Fruit fly (Drosophila melanogaster) whole organism, embryonic: ENCODE results near the gene phtm.

Experiments
- BEAF-32 ChIP-seq: fragments of 200-800 bp; sonication (Bioruptor generic); optimal IDR thresholded peaks from 3 replicates; lab custom pipeline; 2017; ENCODE audit warnings: missing biosample characterization, missing genetic modification characterization, mild to moderate bottlenecking, moderate library complexity, missing genetic modification reagents
- CG10267 ChIP-seq: fragments of 200-800 bp; sonication (Bioruptor generic); optimal IDR thresholded peaks from 2 replicates; lab custom pipeline; 2018; ENCODE audit warnings: missing biosample characterization, mild to moderate bottlenecking, missing genetic modification characterization, moderate library complexity
- CG12155 ChIP-seq: fragments of 200-800 bp; sonication (Bioruptor generic); optimal IDR thresholded peaks from 3 replicates; lab custom pipeline; 2016; ENCODE audit warnings: missing biosample characterization, missing genetic modification characterization
- CG12659 ChIP-seq: fragments of 200-800 bp; sonication (Bioruptor generic); optimal IDR thresholded peaks from 3 replicates; lab custom pipeline; 2017; ENCODE audit warnings: mild to moderate bottlenecking, missing biosample characterization, missing genetic modification reagents, missing genetic modification characterization
- CG14441 ChIP-seq: fragments of 200-800 bp; sonication (Bioruptor generic); IDR thresholded peaks from 2 replicates; pipeline ENCODE4 v1.3.6; 2022; ENCODE audit warnings: missing biosample characterization, missing genetic modification characterization
- CG15514 ChIP-seq: fragments of 200-800 bp; sonication (Bioruptor generic); optimal IDR thresholded peaks from 3 replicates; lab custom pipeline; 2017; ENCODE audit warnings: missing biosample characterization, missing genetic modification characterization, mild to moderate bottlenecking, moderate library complexity, missing genetic modification reagents
- CG15696 ChIP-seq: fragments of 200-800 bp; sonication (Bioruptor generic); optimal IDR thresholded peaks from 2 replicates; lab custom pipeline; 2019; ENCODE audit warnings: missing biosample characterization, mild to moderate bottlenecking, missing genetic modification characterization, moderate library complexity
- CG16813 ChIP-seq: fragments of 200-800 bp; sonication (Bioruptor generic); IDR thresholded peaks from 3 replicates; pipeline ENCODE4 v1.3.6; 2022; ENCODE audit warnings: missing biosample characterization, missing genetic modification characterization; ENCODE audit not compliant: partially characterized antibody
- CG2116 ChIP-seq: fragments of 200-800 bp; sonication (Bioruptor generic); optimal IDR thresholded peaks from 3 replicates; lab custom pipeline; 2018; ENCODE audit warnings: missing biosample characterization, mild to moderate bottlenecking, missing genetic modification characterization
- CG3281 ChIP-seq: fragments of 200-800 bp; sonication (Bioruptor generic); optimal IDR thresholded peaks from 3 replicates; lab custom pipeline; 2017; ENCODE audit warnings: missing biosample characterization, mild to moderate bottlenecking, missing genetic modification characterization
- CG34224 ChIP-seq: fragments of 200-800 bp; sonication (Bioruptor generic); IDR thresholded peaks from 3 replicates; pipeline ENCODE4 v1.3.6; 2022; ENCODE audit warnings: missing biosample characterization, missing genetic modification characterization; ENCODE audit not compliant: partially characterized antibody
- CG4617 ChIP-seq: fragments of 200-800 bp; sonication (Bioruptor generic); optimal IDR thresholded peaks from 3 replicates; lab custom pipeline; 2016; ENCODE audit warnings: missing biosample characterization, missing genetic modification characterization, borderline replicate concordance
- CG6254 ChIP-seq: fragments of 200-800 bp; sonication (Bioruptor generic); optimal IDR thresholded peaks from 3 replicates; lab custom pipeline; 2017; ENCODE audit warnings: mild to moderate bottlenecking, missing biosample characterization, missing genetic modification reagents, missing genetic modification characterization
- CG6272 ChIP-seq: fragments of 200-800 bp; sonication (Bioruptor generic); IDR thresholded peaks from 2 replicates; pipeline ENCODE4 v1.3.6; 2022; ENCODE audit warnings: missing biosample characterization, missing genetic modification characterization
- CG6654 ChIP-seq: fragments of 200-800 bp; sonication (Bioruptor generic); optimal IDR thresholded peaks from 2 replicates; lab custom pipeline; 2017; ENCODE audit warnings: missing biosample characterization, mild to moderate bottlenecking, missing genetic modification characterization
- CG9727 ChIP-seq: fragments of 200-800 bp; sonication (Bioruptor generic); optimal IDR thresholded peaks from 3 replicates; lab custom pipeline; 2017; ENCODE audit warnings: missing biosample characterization, mild to moderate bottlenecking, missing genetic modification characterization
- CG9797 ChIP-seq: fragments of 200-800 bp; sonication (Bioruptor generic); optimal IDR thresholded peaks from 3 replicates; lab custom pipeline; 2018; ENCODE audit warnings: missing biosample characterization, mild to moderate bottlenecking, missing genetic modification characterization
- CoRest ChIP-seq: fragments of 200-800 bp; sonication (Bioruptor generic); optimal IDR thresholded peaks from 3 replicates; lab custom pipeline; 2018; ENCODE audit warnings: missing biosample characterization, mild to moderate bottlenecking, missing genetic modification characterization, moderate library complexity
- E2f2 ChIP-seq: fragments of 200-800 bp; sonication (Bioruptor generic); IDR thresholded peaks from 2 replicates; pipeline ENCODE4 v1.3.6; 2022; ENCODE audit warnings: missing biosample characterization, missing genetic modification characterization
- Ets97D ChIP-seq: fragments of 200-800 bp; sonication (Bioruptor generic); optimal IDR thresholded peaks from 3 replicates; lab custom pipeline; 2016; ENCODE audit warnings: missing biosample characterization, missing genetic modification characterization
- H2.0 ChIP-seq: fragments of 200-800 bp; sonication (Bioruptor generic); IDR thresholded peaks from 2 replicates; pipeline ENCODE4 v1.3.6; 2022; ENCODE audit warnings: missing biosample characterization, missing genetic modification characterization
- Hmr ChIP-seq: fragments of 200-800 bp; sonication (Bioruptor generic); optimal IDR thresholded peaks from 3 replicates; lab custom pipeline; 2017; ENCODE audit warnings: mild to moderate bottlenecking, missing biosample characterization, missing genetic modification reagents, missing genetic modification characterization
- Hr3 ChIP-seq: fragments of 200-800 bp; sonication (Bioruptor generic); optimal IDR thresholded peaks from 3 replicates; lab custom pipeline; 2016; ENCODE audit warnings: missing biosample characterization, missing genetic modification characterization
- Hr39 ChIP-seq: fragments of >200 bp; optimal IDR thresholded peaks from 2 replicates; lab custom pipeline; 2017
- Lpt ChIP-seq: fragments of >200 bp; optimal IDR thresholded peaks from 2 replicates; lab custom pipeline; 2018; ENCODE audit warnings: missing biosample characterization, missing genetic modification characterization
- Scr ChIP-seq: fragments of 200-800 bp; sonication (Bioruptor generic); IDR thresholded peaks from 2 replicates; pipeline ENCODE4 v1.3.6; 2022; ENCODE audit warnings: missing biosample characterization, missing genetic modification characterization; ENCODE audit not compliant: partially characterized antibody
- Sin3A ChIP-seq: fragments of >200 bp; optimal IDR thresholded peaks from 2 replicates; lab custom pipeline; 2018
- Sox102F ChIP-seq: fragments of 200-800 bp; sonication (Bioruptor generic); optimal IDR thresholded peaks from 2 replicates; lab custom pipeline; 2018; ENCODE audit warnings: missing biosample characterization, mild to moderate bottlenecking, missing genetic modification characterization, moderate library complexity
- Xbp1 ChIP-seq: fragments of 200-800 bp; sonication (Bioruptor generic); optimal IDR thresholded peaks from 3 replicates; lab custom pipeline; 2016; ENCODE audit warnings: missing biosample characterization, mild to moderate bottlenecking, missing genetic modification characterization
- YL-1 ChIP-seq: fragments of 200-800 bp; sonication (Bioruptor generic); optimal IDR thresholded peaks from 3 replicates; lab custom pipeline; 2017; ENCODE audit warnings: missing biosample characterization, mild to moderate bottlenecking, missing genetic modification characterization
- amos ChIP-seq: fragments of 200-800 bp; sonication (Bioruptor generic); IDR thresholded peaks from 2 replicates; pipeline ENCODE4 v1.3.6; 2022; ENCODE audit warnings: missing biosample characterization, missing genetic modification characterization; ENCODE audit not compliant: partially characterized antibody
- ara ChIP-seq: fragments of 200-800 bp; sonication (Bioruptor generic); IDR thresholded peaks from 2 replicates; pipeline ENCODE4 v1.3.6; 2022; ENCODE audit warnings: missing biosample characterization, missing genetic modification characterization
- ewg ChIP-seq: fragments of 200-800 bp; sonication (Bioruptor generic); optimal IDR thresholded peaks from 3 replicates; lab custom pipeline; 2017; ENCODE audit warnings: mild to moderate bottlenecking, missing biosample characterization, missing genetic modification reagents, missing genetic modification characterization
- gcm ChIP-seq: fragments of 200-800 bp; sonication (Bioruptor generic); optimal IDR thresholded peaks from 2 replicates; lab custom pipeline; 2019; ENCODE audit warnings: missing biosample characterization, mild to moderate bottlenecking, missing genetic modification characterization, moderate library complexity
- hb ChIP-seq: fragments of 200-800 bp; sonication (Bioruptor generic); IDR thresholded peaks from 3 replicates; pipeline ENCODE4 v1.3.6; 2022; ENCODE audit warnings: missing biosample characterization, missing genetic modification characterization; ENCODE audit not compliant: partially characterized antibody
- jigr1 ChIP-seq: fragments of 200-800 bp; sonication (Bioruptor generic); IDR thresholded peaks from 3 replicates; pipeline ENCODE4 v1.3.6; 2022; ENCODE audit warnings: missing biosample characterization, missing genetic modification characterization
- lbe ChIP-seq: fragments of 200-800 bp; sonication (Bioruptor generic); optimal IDR thresholded peaks from 2 replicates; lab custom pipeline; 2016; ENCODE audit warnings: missing biosample characterization, mild to moderate bottlenecking, missing genetic modification characterization
- maf-S ChIP-seq: fragments of 200-800 bp; sonication (Bioruptor generic); optimal IDR thresholded peaks from 2 replicates; lab custom pipeline; 2016; ENCODE audit warnings: missing biosample characterization, missing genetic modification characterization
- nom ChIP-seq: fragments of 200-800 bp; sonication (Bioruptor generic); optimal IDR thresholded peaks from 2 replicates; lab custom pipeline; 2017; ENCODE audit warnings: missing biosample characterization, missing genetic modification characterization, mild to moderate bottlenecking, moderate library complexity, missing genetic modification reagents
- oc ChIP-seq: fragments of 200-800 bp; sonication (Bioruptor generic); optimal IDR thresholded peaks from 2 replicates; lab custom pipeline; 2018; ENCODE audit warnings: missing biosample characterization, mild to moderate bottlenecking, missing genetic modification characterization, moderate library complexity
- pho ChIP-seq: fragments of 200-800 bp; sonication (Bioruptor generic); optimal IDR thresholded peaks from 2 replicates; lab custom pipeline; 2016; ENCODE audit warnings: missing biosample characterization, missing genetic modification characterization
- pita ChIP-seq: fragments of 200-800 bp; sonication (Bioruptor generic); optimal IDR thresholded peaks from 2 replicates; lab custom pipeline; 2017; ENCODE audit warnings: missing biosample characterization, mild to moderate bottlenecking, missing genetic modification characterization
- pros ChIP-seq: fragments of 200-800 bp; sonication (Bioruptor generic); optimal IDR thresholded peaks from 3 replicates; lab custom pipeline; 2019; ENCODE audit warnings: missing biosample characterization, mild to moderate bottlenecking, missing genetic modification characterization, moderate library complexity
- ranshi ChIP-seq: fragments of 200-800 bp; sonication (Bioruptor generic); IDR thresholded peaks from 2 replicates; pipeline ENCODE4 v1.3.6; 2022; ENCODE audit warnings: missing biosample characterization, missing genetic modification characterization
- schlank ChIP-seq: fragments of 200-800 bp; sonication (Bioruptor generic); optimal IDR thresholded peaks from 2 replicates; lab custom pipeline; 2018; ENCODE audit warnings: missing biosample characterization, mild to moderate bottlenecking, missing genetic modification characterization
- stwl ChIP-seq: fragments of 200-800 bp; sonication (Bioruptor generic); optimal IDR thresholded peaks from 3 replicates; lab custom pipeline; 2018; ENCODE audit warnings: missing biosample characterization, mild to moderate bottlenecking, missing genetic modification characterization, moderate library complexity
- vnd ChIP-seq: fragments of 200-800 bp; sonication (Bioruptor generic); IDR thresholded peaks from 3 replicates; pipeline ENCODE4 v1.3.6; 2022; ENCODE audit warnings: missing biosample characterization, missing genetic modification characterization; ENCODE audit not compliant: partially characterized antibody
- zen ChIP-seq: fragments of 200-800 bp; sonication (Bioruptor generic); optimal IDR thresholded peaks from 3 replicates; lab custom pipeline; 2018; ENCODE audit warnings: missing biosample characterization, mild to moderate bottlenecking, missing genetic modification characterization, moderate library complexity
- zen2 ChIP-seq: fragments of 200-800 bp; sonication (Bioruptor generic); IDR thresholded peaks from 3 replicates; pipeline ENCODE4 v1.3.6; 2022; ENCODE audit warnings: missing biosample characterization, missing genetic modification characterization; ENCODE audit not compliant: partially characterized antibody

The phtm gene

dm6 chrX:18650252-18650651, 35.3 kb upstream of the phtm start, which contains the start of gene Hou (continued):
- TF ChIP-seq hb (GFP tag; lab: Robert Waterston, UW) (no peak), CG3281 (GFP tag; lab: Kevin White, UChicago) (no peak), CG2116 (peak; percentile 22), Sin3A (lab: Kevin White, UChicago) (peak; percentile 21), YL-1 (peak; percentile 65), oc (no peak), CG6654 (no peak), CG15696 (tag; lab: Kevin White, UChicago) (no peak), schlank (tag; lab: Kevin White, UChicago) (no peak), Hr39 (lab: Kevin White, UChicago) (no peak), ranshi (GFP tag; lab: Robert Waterston, UW) (no peak), zen2 (GFP tag; lab: Robert Waterston, UW) (peak; percentile 19; the same call in 2 of the 3 replicates)
- TF ChIP-seq, all 482 proteins: peak for 52

- no peak for TF ChIP-seq pho
- TF ChIP-seq lbe (GFP tag; lab: Kevin White, UChicago): no peak
- peak; percentile 82 for TF ChIP-seq amos
- TF ChIP-seq ara (GFP tag; lab: Robert Waterston, UW): no peak
- TF ChIP-seq CG2116: peak; percentile 78
- peak; percentile 45 for TF ChIP-seq CG10267 (tag; lab: Kevin White, UChicago)
- no peak for TF ChIP-seq jigr1 (GFP tag; lab: Robert Waterston, UW)
- peak; percentile 71 for TF ChIP-seq CG9797 (GFP tag; lab: Kevin White, UChicago)
- no peak for TF ChIP-seq Hr3
- no peak for TF ChIP-seq maf-S
- TF ChIP-seq vnd (GFP tag; lab: Robert Waterston, UW): peak; percentile 52; the same call in 1 of the 3 replicates
- TF ChIP-seq CG12155 (GFP tag; lab: Kevin White, UChicago): no peak
- no peak for TF ChIP-seq H2.0 (GFP tag; lab: Robert Waterston, UW)
- peak; percentile 86 for TF ChIP-seq E2f2 (GFP tag; lab: Robert Waterston, UW)
- no peak for TF ChIP-seq CG6254 (GFP tag; lab: Kevin White, UChicago)
- TF ChIP-seq Ets97D (GFP tag; lab: Kevin White, UChicago): peak; percentile 30
- no peak for TF ChIP-seq CG6272 (GFP tag; lab: Robert Waterston, UW)
- TF ChIP-seq Lpt (GFP tag; lab: Kevin White, UChicago): no peak
- no peak for TF ChIP-seq nom (GFP tag; lab: Kevin White, UChicago)
- TF ChIP-seq CG12659: peak; percentile 19
- no peak for TF ChIP-seq gcm (GFP tag; lab: Kevin White, UChicago)
- no peak for TF ChIP-seq Sox102F (GFP tag; lab: Kevin White, UChicago)
- TF ChIP-seq CG34224 (GFP tag; lab: Robert Waterston, UW): peak; percentile 53; the same call in 2 of the 3 replicates
- peak; percentile 25 for TF ChIP-seq ewg
- TF ChIP-seq Hmr (GFP tag; lab: Kevin White, UChicago): peak; percentile 1
- TF ChIP-seq CoRest (tag; lab: Kevin White, UChicago): peak; percentile 1
- TF ChIP-seq CG9727 (GFP tag; lab: Kevin White, UChicago): no peak
- no peak for TF ChIP-seq CG14441 (GFP tag; lab: Robert Waterston, UW)
- TF ChIP-seq Scr (GFP tag; lab: Robert Waterston, UW): peak; percentile 69
- TF ChIP-seq pros: no peak
- TF ChIP-seq pita: peak; percentile 61
- no peak for TF ChIP-seq zen (tag; lab: Kevin White, UChicago)
- peak; percentile 74 for TF ChIP-seq CG16813 (GFP tag; lab: Robert Waterston, UW)
- peak; percentile 70 for TF ChIP-seq CG4617 (GFP tag; lab: Kevin White, UChicago)
- TF ChIP-seq BEAF-32 (GFP tag; lab: Kevin White, UChicago): peak; percentile 86
- no peak for TF ChIP-seq Xbp1 (GFP tag; lab: Kevin White, UChicago)
- TF ChIP-seq stwl: peak; percentile 30
- TF ChIP-seq CG15514 (GFP tag; lab: Kevin White, UChicago): peak; percentile 49
These were observed 32.7 kb upstream of the phtm start, which contains the start of gene Ing3 for dm6 chrX:18652879-18653278. TSS of gene Ing3 (minus strand) at chrX:18653091.
